Worm (Caenorhabditis elegans): ENCODE results near the gene iff-1.
A peak's percentile ranks its signal among the peaks of the same experiment; 100 is the strongest.

iff-1 gene

ce11 chrIII:9698635-9699396 lies 48.2 kb downstream of the iff-1 start:
- no peak for TF ChIP-seq him-1 (tag; optimal IDR thresholded peaks at IDR 0.05)
- no peak for TF ChIP-seq dao-5 (tag; optimal IDR thresholded peaks at IDR 0.05)
- no peak for TF ChIP-seq W03F9.2 (tag; optimal IDR thresholded peaks at IDR 0.05)

DNA sequence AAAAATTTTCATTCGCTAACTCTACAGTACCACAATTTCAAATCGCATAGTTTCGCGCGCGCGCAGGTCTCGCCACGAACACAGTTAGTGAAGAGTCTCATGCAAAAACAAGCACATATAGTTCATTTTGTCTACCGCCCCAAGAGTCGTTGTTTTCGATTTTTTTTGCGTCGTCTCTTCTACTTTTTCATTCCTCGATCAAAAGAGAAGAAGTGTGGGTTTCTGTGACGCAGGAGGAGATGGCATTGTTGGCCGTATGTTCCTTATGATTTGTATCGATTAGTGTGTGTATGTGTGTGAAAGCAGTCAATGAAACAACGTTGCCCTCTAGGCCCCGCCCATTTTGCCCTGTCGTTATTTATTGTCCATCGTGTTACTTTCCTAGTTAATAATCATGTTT lies 49.1 kb downstream of the iff-1 start:
- TF ChIP-seq dao-5 (tag; optimal IDR thresholded peaks at IDR 0.05) (no peak), him-1 (tag; optimal IDR thresholded peaks at IDR 0.05) (no peak)

DNA sequence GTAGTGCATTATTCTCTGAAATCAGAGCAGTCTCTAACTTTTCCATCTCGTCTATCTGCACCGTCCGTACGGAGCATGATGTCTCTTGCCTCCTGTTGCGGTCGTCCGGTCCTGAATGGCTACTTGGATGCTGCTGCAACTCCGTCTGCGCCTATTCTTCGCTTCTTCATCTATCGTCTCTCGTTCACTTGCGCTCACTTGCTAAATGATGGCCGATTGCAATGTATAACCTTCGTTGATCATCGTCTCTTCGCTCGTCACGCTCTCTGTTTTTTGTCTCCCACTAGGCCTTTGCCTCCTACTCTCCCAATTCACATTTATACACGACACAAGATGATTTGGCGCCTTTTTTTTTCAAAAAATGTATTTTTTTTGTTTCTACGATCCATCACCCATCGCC lies 49.7 kb downstream of the iff-1 start:
- TF ChIP-seq dao-5 (tag; optimal IDR thresholded peaks at IDR 0.05) (no peak), W03F9.2 (tag; optimal IDR thresholded peaks at IDR 0.05) (peak; percentile 14), him-1 (tag; optimal IDR thresholded peaks at IDR 0.05) (peak; percentile 35)

DNA sequence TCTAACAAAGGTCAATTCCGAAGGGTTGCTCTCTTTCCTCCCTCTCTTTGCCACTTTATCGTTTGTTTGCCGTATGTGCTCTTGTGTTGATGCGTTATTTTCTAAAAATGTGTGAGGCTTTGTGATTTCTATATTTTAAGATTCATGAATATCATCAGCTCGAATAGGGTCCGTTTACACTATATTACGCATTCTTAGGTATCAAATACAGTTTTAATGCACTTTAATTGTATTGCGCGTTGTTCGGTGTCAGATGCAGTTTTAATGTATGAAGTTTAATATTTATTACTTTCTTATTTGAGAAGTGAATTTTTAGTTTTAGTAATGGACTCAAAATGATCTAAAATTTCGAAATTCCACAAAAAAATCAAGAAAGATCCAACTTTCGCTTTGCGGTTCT lies 50.6 kb downstream of the iff-1 start, which contains the start of gene bud-31:
Gene bud-31 (minus strand): TSS at position 101 of the 400 bp plus-strand sequence.
- TF ChIP-seq him-1 (tag; optimal IDR thresholded peaks at IDR 0.05) = no peak
- no peak for TF ChIP-seq dao-5 (tag; optimal IDR thresholded peaks at IDR 0.05)
- no peak for TF ChIP-seq W03F9.2 (tag; optimal IDR thresholded peaks at IDR 0.05)
